Fruit fly (Drosophila melanogaster): ENCODE measurements around the gene CG34382.

The CG34382 gene

DNA sequence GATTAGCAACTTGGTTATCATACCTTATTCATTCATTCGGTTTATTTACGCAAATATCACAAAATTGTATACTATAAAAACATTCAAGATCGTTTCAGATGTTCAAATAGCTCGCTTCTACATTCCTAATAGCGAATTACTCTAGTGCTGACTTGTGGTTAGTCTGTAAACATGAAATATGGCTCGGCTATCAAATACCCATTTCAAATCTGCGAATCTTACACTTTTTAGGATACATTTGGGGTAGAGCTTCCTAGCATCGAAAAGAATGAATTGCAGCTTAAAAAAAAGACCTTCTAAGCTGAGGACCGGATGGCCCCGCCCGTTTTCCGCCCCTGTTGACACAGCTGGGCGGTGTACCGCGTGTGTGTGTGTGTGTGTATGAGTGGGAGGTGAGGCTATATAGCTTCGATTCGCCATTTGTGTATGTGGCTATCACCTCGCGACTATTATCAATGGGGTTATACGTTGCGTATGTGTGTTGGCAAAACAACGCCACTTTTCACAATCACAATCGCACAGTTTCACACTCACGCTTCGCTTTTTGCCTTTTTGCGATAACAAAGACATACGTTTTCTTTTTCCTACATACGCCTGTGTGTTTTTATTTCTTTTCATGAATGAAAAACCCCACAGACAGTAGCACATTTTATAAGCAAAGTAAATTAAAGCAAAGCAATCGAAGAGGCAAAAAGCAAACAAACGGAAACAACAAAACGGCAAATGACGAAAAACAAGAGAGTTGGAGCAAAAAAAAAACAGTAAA is 32.0 kb upstream of the CG34382 start (continued):
- no peak for TF ChIP-seq CG6808 (GFP tag; optimal IDR thresholded peaks at IDR 0.05)
- peak; percentile 41 for TF ChIP-seq Ets96B (tag; optimal IDR thresholded peaks at IDR 0.05)
- TF ChIP-seq salr (GFP tag; optimal IDR thresholded peaks at IDR 0.05): no peak
- TF ChIP-seq ss (GFP tag; optimal IDR thresholded peaks at IDR 0.05): peak in 1 of 2 experiments; percentile 13
- TF ChIP-seq vri (GFP tag; optimal IDR thresholded peaks at IDR 0.05): no peak
- no peak for TF ChIP-seq Sox15 (GFP tag; optimal IDR thresholded peaks at IDR 0.05)
- no peak for TF ChIP-seq esn (GFP tag; optimal IDR thresholded peaks at IDR 0.05)
- no peak for TF ChIP-seq CG10631 (GFP tag; optimal IDR thresholded peaks at IDR 0.05)
- no peak for TF ChIP-seq CG4318 (GFP tag; optimal IDR thresholded peaks at IDR 0.05)
- no peak for TF ChIP-seq CG15336 (GFP tag; IDR thresholded peaks at IDR 0.05)
- TF ChIP-seq Met (GFP tag; optimal IDR thresholded peaks at IDR 0.05): no peak
- TF ChIP-seq achi (GFP tag; optimal IDR thresholded peaks at IDR 0.05): no peak

DNA sequence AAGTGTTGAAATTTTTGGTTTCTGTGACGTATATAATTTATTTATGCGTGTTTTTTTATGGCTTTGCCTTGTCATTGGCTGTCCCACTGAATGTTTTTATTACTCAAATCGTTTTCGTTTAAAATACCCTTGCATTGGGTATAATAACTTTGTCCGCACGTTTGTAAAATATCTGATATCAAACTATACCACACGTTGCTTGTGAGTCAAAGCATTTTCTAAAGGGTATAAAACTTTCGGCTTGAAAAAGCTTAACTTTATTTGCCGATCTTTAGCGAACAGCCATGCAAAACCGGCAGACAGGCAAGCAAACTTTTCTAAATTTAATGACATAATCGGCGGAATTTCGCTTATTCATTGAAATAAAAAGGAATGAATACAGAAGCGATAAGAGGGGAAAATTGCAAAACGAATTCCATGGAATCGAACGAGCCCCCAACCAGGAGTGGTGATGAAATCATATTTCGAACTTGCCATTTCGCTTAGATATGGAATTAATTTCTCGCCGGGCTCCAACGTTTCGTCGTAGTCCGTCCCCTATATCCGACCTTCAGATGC is 31.3 kb upstream of the CG34382 start:
- TF ChIP-seq svp (GFP tag) (peak; percentile 47), lz (GFP tag; optimal IDR thresholded peaks at IDR 0.05) (peak; percentile 48), Ets21C (GFP tag; optimal IDR thresholded peaks at IDR 0.05) (peak; percentile 22), CG3919 (GFP tag; optimal IDR thresholded peaks at IDR 0.05) (peak; percentile 4), eg (GFP tag; IDR thresholded peaks at IDR 0.05) (0 out of 3 replicates have a peak, but pooled peaks have one; percentile 30), Ets96B (tag; optimal IDR thresholded peaks at IDR 0.05) (no peak), CG8319 (GFP tag; optimal IDR thresholded peaks at IDR 0.05) (no peak), CG31627 (GFP tag; optimal IDR thresholded peaks at IDR 0.05) (peak; percentile 48), CG15336 (GFP tag; IDR thresholded peaks at IDR 0.05) (0 out of 2 replicates have a peak, but pooled peaks have one; percentile 12), Eip78C (GFP tag) (peak; percentile 69), Sox102F (GFP tag; optimal IDR thresholded peaks at IDR 0.05) (no peak), topi (GFP tag; optimal IDR thresholded peaks at IDR 0.05) (peak; percentile 41), esn (GFP tag; optimal IDR thresholded peaks at IDR 0.05) (peak; percentile 58), Blimp-1 (GFP tag; optimal IDR thresholded peaks at IDR 0.05) (peak; percentile 12), CG10631 (GFP tag; optimal IDR thresholded peaks at IDR 0.05) (no peak), cyc (GFP tag; optimal IDR thresholded peaks at IDR 0.05) (peak; percentile 62), OdsH (GFP tag; optimal IDR thresholded peaks at IDR 0.05) (peak; percentile 2), Hr4 (GFP tag; optimal IDR thresholded peaks at IDR 0.05) (peak; percentile 35), Hr39 (GFP tag; optimal IDR thresholded peaks at IDR 0.05) (peak; percentile 66), vri (GFP tag; optimal IDR thresholded peaks at IDR 0.05) (peak; percentile 86), CG11762 (GFP tag; optimal IDR thresholded peaks at IDR 0.05; ENCODE audit: insufficient read depth) (no peak), CG6276 (GFP tag; optimal IDR thresholded peaks at IDR 0.05) (no peak)

dm6 chr3L:9848744-9849143 is 30.0 kb upstream of the CG34382 start:
- TF ChIP-seq CG6163 (GFP tag; IDR thresholded peaks at IDR 0.05) (peak; percentile 91), dac (GFP tag; optimal IDR thresholded peaks at IDR 0.05) (peak; percentile 8), salr (GFP tag; optimal IDR thresholded peaks at IDR 0.05) (peak; percentile 27 to 67), OdsH (GFP tag; optimal IDR thresholded peaks at IDR 0.05) (peak; percentile 41), CG8119 (GFP tag; IDR thresholded peaks at IDR 0.05) (peak; percentile 84), ss (GFP tag; optimal IDR thresholded peaks at IDR 0.05) (peak; percentile 90 to 91), Hr39 (GFP tag; optimal IDR thresholded peaks at IDR 0.05) (no peak), Ets21C (GFP tag; optimal IDR thresholded peaks at IDR 0.05) (no peak), vri (GFP tag; optimal IDR thresholded peaks at IDR 0.05) (no peak), svp (GFP tag) (no peak), CG8632 (GFP tag; optimal IDR thresholded peaks at IDR 0.05) (peak; percentile 46), Sox102F (GFP tag; optimal IDR thresholded peaks at IDR 0.05) (no peak), lz (GFP tag; optimal IDR thresholded peaks at IDR 0.05) (no peak), spab (GFP tag; optimal IDR thresholded peaks at IDR 0.05) (peak; percentile 73), CG31627 (GFP tag; optimal IDR thresholded peaks at IDR 0.05) (no peak), Smox (GFP tag; optimal IDR thresholded peaks at IDR 0.05) (no peak), CG3919 (GFP tag; optimal IDR thresholded peaks at IDR 0.05) (peak; percentile 58), CG3032 (tag; optimal IDR thresholded peaks at IDR 0.05) (peak; percentile 73), Sox14 (GFP tag; optimal IDR thresholded peaks at IDR 0.05) (peak; percentile 34), achi (GFP tag; optimal IDR thresholded peaks at IDR 0.05) (peak; percentile 45), Eip93F (GFP tag; optimal IDR thresholded peaks at IDR 0.05) (no peak), net (GFP tag; optimal IDR thresholded peaks at IDR 0.05) (peak; percentile 67), cyc (GFP tag; optimal IDR thresholded peaks at IDR 0.05) (no peak), esn (GFP tag; optimal IDR thresholded peaks at IDR 0.05) (no peak), Sox15 (GFP tag; optimal IDR thresholded peaks at IDR 0.05) (no peak), CG6276 (GFP tag; optimal IDR thresholded peaks at IDR 0.05) (peak; percentile 85), CG8319 (GFP tag; optimal IDR thresholded peaks at IDR 0.05) (no peak), CG34406 (GFP tag; optimal IDR thresholded peaks at IDR 0.05) (no peak), topi (GFP tag; optimal IDR thresholded peaks at IDR 0.05) (no peak), CG11762 (GFP tag; optimal IDR thresholded peaks at IDR 0.05; ENCODE audit: insufficient read depth) (peak; percentile 43), Hr38 (GFP tag; optimal IDR thresholded peaks at IDR 0.05) (no peak), Eip78C (GFP tag) (no peak), CG4318 (GFP tag; optimal IDR thresholded peaks at IDR 0.05) (no peak), Gug (GFP tag; IDR thresholded peaks at IDR 0.05) (no peak)

Measured in whole organism, prepupa.